Fruit fly (Drosophila melanogaster) whole organism, embryonic: ENCODE data around the gene CG9775.

Source experiments
- Aef1 ChIP-seq: fragments of 200-800 bp; sonication (Bioruptor generic); IDR thresholded peaks from 3 replicates; pipeline ENCODE4 v1.3.6; 2022; ENCODE audit warnings: missing biosample characterization, missing genetic modification characterization
- Antp ChIP-seq: fragments of 200-800 bp; sonication (Bioruptor generic); optimal IDR thresholded peaks from 3 replicates; lab custom pipeline; 2016; ENCODE audit warnings: missing biosample characterization, missing genetic modification characterization
- Bteb2 ChIP-seq: fragments of 200-800 bp; sonication (Bioruptor generic); optimal IDR thresholded peaks from 2 replicates; lab custom pipeline; 2016; ENCODE audit warnings: missing biosample characterization, missing genetic modification characterization
- CG10147 ChIP-seq: fragments of 200-800 bp; sonication (Bioruptor generic); optimal IDR thresholded peaks from 2 replicates; lab custom pipeline; 2019; ENCODE audit warnings: missing biosample characterization, mild to moderate bottlenecking, missing genetic modification characterization, moderate library complexity
- CG10431 ChIP-seq: fragments of 200-800 bp; sonication (Bioruptor generic); optimal IDR thresholded peaks from 3 replicates; lab custom pipeline; 2018; ENCODE audit warnings: missing biosample characterization, mild to moderate bottlenecking, missing genetic modification characterization
- CG10543 ChIP-seq: fragments of 200-800 bp; sonication (Bioruptor generic); optimal IDR thresholded peaks from 3 replicates; lab custom pipeline; 2017; ENCODE audit warnings: missing biosample characterization, mild to moderate bottlenecking, missing genetic modification characterization, moderate library complexity
- CG11504 ChIP-seq: fragments of 200-800 bp; sonication (Bioruptor generic); optimal IDR thresholded peaks from 3 replicates; lab custom pipeline; 2019; ENCODE audit warnings: missing biosample characterization, mild to moderate bottlenecking, missing genetic modification characterization, moderate library complexity
- CG11723 ChIP-seq: fragments of 200-800 bp; sonication (Bioruptor generic); optimal IDR thresholded peaks from 2 replicates; lab custom pipeline; 2017; ENCODE audit warnings: missing biosample characterization, mild to moderate bottlenecking, missing genetic modification characterization
- CG1233 ChIP-seq: fragments of 200-800 bp; sonication (Bioruptor generic); optimal IDR thresholded peaks from 4 replicates; lab custom pipeline; 2018; ENCODE audit warnings: missing biosample characterization, mild to moderate bottlenecking, missing genetic modification characterization
- CG12744 ChIP-seq: fragments of 200-800 bp; sonication (Bioruptor generic); optimal IDR thresholded peaks from 2 replicates; lab custom pipeline; 2016; ENCODE audit warnings: missing biosample characterization, missing genetic modification characterization
- CG14014 ChIP-seq: fragments of 200-800 bp; sonication (Bioruptor generic); IDR thresholded peaks from 2 replicates; pipeline ENCODE4 v1.3.6; 2022; ENCODE audit warnings: missing biosample characterization, missing genetic modification characterization
- CG14965 ChIP-seq: fragments of 200-800 bp; sonication (Bioruptor generic); optimal IDR thresholded peaks from 2 replicates; lab custom pipeline; 2016; ENCODE audit warnings: missing biosample characterization, missing genetic modification characterization, borderline replicate concordance
- CG15514 ChIP-seq: fragments of 200-800 bp; sonication (Bioruptor generic); optimal IDR thresholded peaks from 3 replicates; lab custom pipeline; 2017; ENCODE audit warnings: missing biosample characterization, missing genetic modification characterization, mild to moderate bottlenecking, moderate library complexity, missing genetic modification reagents
- CG17612 ChIP-seq: fragments of 200-800 bp; sonication (Bioruptor generic); IDR thresholded peaks from 2 replicates; pipeline ENCODE4 v1.3.6; 2022; ENCODE audit warnings: missing biosample characterization, missing genetic modification characterization
- CG18599 ChIP-seq: fragments of 200-800 bp; sonication (Bioruptor generic); optimal IDR thresholded peaks from 3 replicates; lab custom pipeline; 2017; ENCODE audit warnings: missing biosample characterization, missing genetic modification characterization, mild to moderate bottlenecking, moderate library complexity, missing genetic modification reagents
- CG34224 ChIP-seq: fragments of 200-800 bp; sonication (Bioruptor generic); IDR thresholded peaks from 3 replicates; pipeline ENCODE4 v1.3.6; 2022; ENCODE audit warnings: missing biosample characterization, missing genetic modification characterization; ENCODE audit not compliant: partially characterized antibody
- CG3847 ChIP-seq: fragments of 200-800 bp; sonication (Bioruptor generic); IDR thresholded peaks from 2 replicates; pipeline ENCODE4 v1.3.6; 2022; ENCODE audit warnings: missing biosample characterization, missing genetic modification characterization
- CG4282 ChIP-seq: fragments of 200-800 bp; sonication (Bioruptor generic); optimal IDR thresholded peaks from 2 replicates; lab custom pipeline; 2016; ENCODE audit warnings: missing biosample characterization, missing genetic modification characterization
- CG4617 ChIP-seq: fragments of 200-800 bp; sonication (Bioruptor generic); optimal IDR thresholded peaks from 3 replicates; lab custom pipeline; 2016; ENCODE audit warnings: missing biosample characterization, missing genetic modification characterization, borderline replicate concordance
- CG4854 ChIP-seq: fragments of 200-800 bp; sonication (Bioruptor generic); optimal IDR thresholded peaks from 2 replicates; lab custom pipeline; 2016; ENCODE audit warnings: missing biosample characterization, missing genetic modification characterization, inconsistent platforms
- CG5180 ChIP-seq: fragments of 200-800 bp; sonication (Bioruptor generic); optimal IDR thresholded peaks from 3 replicates; lab custom pipeline; 2017; ENCODE audit warnings: missing biosample characterization, missing genetic modification characterization, mild to moderate bottlenecking, moderate library complexity, missing genetic modification reagents
- CG6654 ChIP-seq: fragments of 200-800 bp; sonication (Bioruptor generic); optimal IDR thresholded peaks from 2 replicates; lab custom pipeline; 2017; ENCODE audit warnings: missing biosample characterization, mild to moderate bottlenecking, missing genetic modification characterization
- CG7357 ChIP-seq: fragments of 200-800 bp; sonication (Bioruptor generic); IDR thresholded peaks from 3 replicates; pipeline ENCODE4 v1.3.6; 2022; ENCODE audit warnings: missing biosample characterization, missing genetic modification characterization
- CG8944 ChIP-seq: fragments of 200-800 bp; sonication (Bioruptor generic); optimal IDR thresholded peaks from 3 replicates; lab custom pipeline; 2016; ENCODE audit warnings: missing biosample characterization, missing genetic modification characterization
- HLH3B ChIP-seq: fragments of 200-800 bp; sonication (Bioruptor generic); IDR thresholded peaks from 2 replicates; pipeline ENCODE4 v1.3.6; 2022; ENCODE audit warnings: missing biosample characterization, missing genetic modification characterization
- HLH54F ChIP-seq: fragments of 200-800 bp; sonication (Bioruptor generic); optimal IDR thresholded peaks from 3 replicates; lab custom pipeline; 2016; ENCODE audit warnings: missing biosample characterization, missing genetic modification characterization
- Hey ChIP-seq: fragments of 200-800 bp; sonication (Bioruptor generic); optimal IDR thresholded peaks from 3 replicates; lab custom pipeline; 2018; ENCODE audit warnings: missing biosample characterization, mild to moderate bottlenecking, missing genetic modification characterization
- Hmx ChIP-seq: fragments of 200-800 bp; sonication (Bioruptor generic); optimal IDR thresholded peaks from 2 replicates; lab custom pipeline; 2016; ENCODE audit warnings: missing biosample characterization, missing genetic modification characterization
- Max ChIP-seq: fragments of 200-800 bp; sonication (Bioruptor generic); optimal IDR thresholded peaks from 2 replicates; lab custom pipeline; 2016; ENCODE audit warnings: missing biosample characterization, mild to moderate bottlenecking, missing genetic modification characterization
- TFAM ChIP-seq: fragments of 200-800 bp; sonication (Bioruptor generic); optimal IDR thresholded peaks from 2 replicates; lab custom pipeline; 2017; ENCODE audit warnings: missing biosample characterization, missing genetic modification characterization, inconsistent platforms
- abd-A ChIP-seq: fragments of 200-800 bp; sonication (Bioruptor generic); optimal IDR thresholded peaks from 3 replicates; lab custom pipeline; 2019; ENCODE audit warnings: missing biosample characterization, mild to moderate bottlenecking, missing genetic modification characterization, moderate library complexity
- aop ChIP-seq: fragments of 200-800 bp; sonication (Bioruptor generic); IDR thresholded peaks from 2 replicates; pipeline ENCODE4 v1.3.6; 2022; ENCODE audit warnings: missing biosample characterization, missing genetic modification characterization
- bcd ChIP-seq: fragments of 200-800 bp; sonication (Bioruptor generic); optimal IDR thresholded peaks from 2 replicates; lab custom pipeline; 2017; ENCODE audit warnings: missing biosample characterization, mild to moderate bottlenecking, missing genetic modification characterization
- chinmo ChIP-seq: fragments of 200-800 bp; sonication (Bioruptor generic); IDR thresholded peaks from 4 replicates; pipeline ENCODE4 v1.3.6; 2022; ENCODE audit warnings: missing biosample characterization, missing genetic modification characterization; ENCODE audit not compliant: partially characterized antibody
- chn ChIP-seq: fragments of 200-800 bp; sonication (Bioruptor generic); optimal IDR thresholded peaks from 2 replicates; lab custom pipeline; 2016; ENCODE audit warnings: missing biosample characterization, missing genetic modification characterization
- da ChIP-seq: fragments of 200-800 bp; sonication (Bioruptor generic); optimal IDR thresholded peaks from 2 replicates; lab custom pipeline; 2016; ENCODE audit warnings: missing biosample characterization, missing genetic modification characterization
- dan ChIP-seq: fragments of 200-800 bp; sonication (Bioruptor generic); IDR thresholded peaks from 2 replicates; pipeline ENCODE4 v1.3.6; 2022; ENCODE audit warnings: missing biosample characterization, missing genetic modification characterization
- dmrt99B ChIP-seq: fragments of 200-800 bp; sonication (Bioruptor generic); optimal IDR thresholded peaks from 2 replicates; lab custom pipeline; 2018; ENCODE audit warnings: missing biosample characterization, mild to moderate bottlenecking, missing genetic modification characterization, moderate library complexity
- fru ChIP-seq: fragments of >200 bp; optimal IDR thresholded peaks from 2 replicates; lab custom pipeline; 2017
- gem ChIP-seq: fragments of 200-800 bp; sonication (Bioruptor generic); optimal IDR thresholded peaks from 2 replicates; lab custom pipeline; 2019; ENCODE audit warnings: missing biosample characterization, mild to moderate bottlenecking, missing genetic modification characterization, moderate library complexity
- grn ChIP-seq: fragments of 200-800 bp; sonication (Bioruptor generic); optimal IDR thresholded peaks from 3 replicates; lab custom pipeline; 2017; ENCODE audit warnings: missing biosample characterization, missing genetic modification characterization
- kay ChIP-seq: fragments of 200-800 bp; sonication (Bioruptor generic); optimal IDR thresholded peaks from 2 replicates; lab custom pipeline; 2016; ENCODE audit warnings: missing biosample characterization, missing genetic modification characterization
- knrl ChIP-seq: fragments of 200-800 bp; sonication (Bioruptor generic); IDR thresholded peaks from 3 replicates; pipeline ENCODE4 v1.3.6; 2022; ENCODE audit warnings: missing biosample characterization, missing genetic modification characterization; ENCODE audit not compliant: partially characterized antibody
- lbe ChIP-seq: fragments of 200-800 bp; sonication (Bioruptor generic); optimal IDR thresholded peaks from 2 replicates; lab custom pipeline; 2016; ENCODE audit warnings: missing biosample characterization, mild to moderate bottlenecking, missing genetic modification characterization
- mld ChIP-seq: fragments of 200-800 bp; sonication (Bioruptor generic); IDR thresholded peaks from 3 replicates; pipeline ENCODE4 v1.3.6; 2022; ENCODE audit warnings: missing biosample characterization, missing genetic modification characterization; ENCODE audit not compliant: partially characterized antibody
- nerfin-2 ChIP-seq: fragments of 200-800 bp; sonication (Bioruptor generic); IDR thresholded peaks from 2 replicates; pipeline ENCODE4 v1.3.6; 2022; ENCODE audit warnings: missing biosample characterization, missing genetic modification characterization; ENCODE audit not compliant: partially characterized antibody
- nmo ChIP-seq: fragments of 200-800 bp; sonication (Bioruptor generic); optimal IDR thresholded peaks from 2 replicates; lab custom pipeline; 2018; ENCODE audit warnings: missing biosample characterization, mild to moderate bottlenecking, missing genetic modification characterization, moderate library complexity
- sisA ChIP-seq: fragments of 200-800 bp; sonication (Bioruptor generic); IDR thresholded peaks from 2 replicates; pipeline ENCODE4 v1.3.6; 2022; ENCODE audit warnings: missing biosample characterization, missing genetic modification characterization
- slp2 ChIP-seq: fragments of 200-800 bp; sonication (Bioruptor generic); optimal IDR thresholded peaks from 2 replicates; lab custom pipeline; 2016; ENCODE audit warnings: missing biosample characterization, missing genetic modification characterization
- z ChIP-seq: fragments of 200-800 bp; sonication (Bioruptor generic); IDR thresholded peaks from 3 replicates; pipeline ENCODE4 v1.3.6; 2022; ENCODE audit warnings: missing biosample characterization, missing genetic modification characterization

CG9775 gene

dm6 chr3R:4641616-4642102, at the start of gene CG9775, which contains the start of the genes MED31 and slx1 (continued):
- TF ChIP-seq CG7357 (GFP tag; lab: Robert Waterston, UW) (peak; percentile 70), CG1233 (GFP tag; lab: Kevin White, UChicago) (peak; percentile 68), CG34224 (GFP tag; lab: Robert Waterston, UW) (no peak), aop (no peak), CG4282 (GFP tag; lab: Kevin White, UChicago) (no peak), Antp (peak; percentile 34), Hey (tag; lab: Kevin White, UChicago) (no peak), CG3847 (GFP tag; lab: Robert Waterston, UW) (peak; percentile 80), CG14014 (no peak; the same call in none of the 2 replicates), Max (GFP tag; lab: Kevin White, UChicago) (peak; percentile 66), TFAM (GFP tag; lab: Kevin White, UChicago) (no peak), nerfin-2 (GFP tag; lab: Robert Waterston, UW) (no peak), slp2 (GFP tag; lab: Kevin White, UChicago) (no peak), nmo (GFP tag; lab: Kevin White, UChicago) (peak; percentile 89), chn (GFP tag; lab: Kevin White, UChicago) (no peak), sisA (GFP tag; lab: Robert Waterston, UW) (peak; percentile 68), CG10431 (GFP tag; lab: Kevin White, UChicago) (peak; percentile 33), dmrt99B (tag; lab: Kevin White, UChicago) (peak; percentile 75), Bteb2 (GFP tag; lab: Kevin White, UChicago) (no peak), chinmo (no peak), dan (GFP tag; lab: Robert Waterston, UW) (no peak), Aef1 (GFP tag; lab: Robert Waterston, UW) (peak; percentile 58; the same call in 2 of the 3 replicates), CG15514 (GFP tag; lab: Kevin White, UChicago) (peak; percentile 69), da (GFP tag; lab: Kevin White, UChicago) (no peak), CG10147 (GFP tag; lab: Kevin White, UChicago) (peak; percentile 67), CG17612 (GFP tag; lab: Robert Waterston, UW) (peak; percentile 55; the same call in 1 of the 2 replicates), CG11504 (tag; lab: Kevin White, UChicago) (peak; percentile 86), HLH3B (peak; percentile 65; the same call in 1 of the 2 replicates), CG11723 (peak; percentile 63), HLH54F (GFP tag; lab: Kevin White, UChicago) (no peak), CG4854 (GFP tag; lab: Kevin White, UChicago) (no peak), CG4617 (GFP tag; lab: Kevin White, UChicago) (peak; percentile 46), fru (lab: Kevin White, UChicago) (no peak), CG5180 (GFP tag; lab: Kevin White, UChicago) (peak; percentile 14), bcd (peak; percentile 81), CG14965 (GFP tag; lab: Kevin White, UChicago) (no peak), kay (GFP tag; lab: Kevin White, UChicago) (peak; percentile 14), gem (peak; percentile 93), CG8944 (GFP tag; lab: Kevin White, UChicago) (peak; percentile 24), mld (GFP tag; lab: Robert Waterston, UW) (no peak), knrl (GFP tag; lab: Robert Waterston, UW) (no peak), CG6654 (GFP tag; lab: Kevin White, UChicago) (peak; percentile 30), CG10543 (GFP tag; lab: Kevin White, UChicago) (peak; percentile 80), lbe (GFP tag; lab: Kevin White, UChicago) (peak; percentile 18), CG18599 (GFP tag; lab: Kevin White, UChicago) (peak; percentile 78), abd-A (tag; lab: Kevin White, UChicago) (no peak), grn (GFP tag; lab: Kevin White, UChicago) (no peak), z (no peak), Hmx (no peak), CG12744 (GFP tag; lab: Kevin White, UChicago) (no peak)
